Worm (Caenorhabditis elegans): Measurements from ENCODE around the gene C32D5.11.

DNA sequence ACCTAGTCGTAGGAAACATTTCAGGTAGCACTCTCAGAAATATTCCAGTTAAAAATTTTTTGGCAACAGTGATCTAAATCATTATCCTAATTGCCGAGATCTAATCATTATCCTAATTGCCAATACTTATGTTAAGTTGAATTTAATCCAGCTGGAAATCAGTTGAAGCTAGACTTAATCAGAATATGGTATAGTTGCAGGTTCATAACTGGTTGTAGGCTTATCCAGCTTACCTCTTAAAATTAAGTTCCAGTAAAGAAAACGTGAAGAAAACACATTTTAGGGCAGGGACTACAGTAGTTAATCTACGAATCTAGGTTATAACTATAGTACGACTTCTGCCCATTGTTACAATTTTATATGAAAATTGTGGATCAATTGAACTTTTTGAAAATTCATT, 21.4 kb upstream of the C32D5.11 start:
- TF ChIP-seq flt-1 (GFP tag; IDR thresholded peaks at IDR 0.05) (no peak), tab-1 (GFP tag; IDR thresholded peaks at IDR 0.05) (no peak), klf-2 (GFP tag; conservative IDR thresholded peaks at IDR 0.05) (no peak), ztf-29 (GFP tag; IDR thresholded peaks at IDR 0.05) (no peak), ref-1 (GFP tag; conservative IDR thresholded peaks at IDR 0.05) (no peak), T22C8.4 (GFP tag; IDR thresholded peaks at IDR 0.05) (no peak), ztf-23 (GFP tag; IDR thresholded peaks at IDR 0.05) (no peak), med-1 (GFP tag; optimal IDR thresholded peaks at IDR 0.05; ENCODE audit: insufficient read depth) (no peak), cog-1 (tag; optimal IDR thresholded peaks at IDR 0.05) (no peak)

All from whole organism, midembryonic.